Worm (Caenorhabditis elegans) whole organism, late embryonic: ENCODE results near the gene asns-2.
"Not testable (repeated sequence)": the region's sequence is repeated elsewhere in the genome, so short reads cannot be mapped to it uniquely, and the experiment has no call there.

Source experiments
- T23F11.4 ChIP-seq: fragments of 200-800 bp; sonication (Bioruptor generic); optimal IDR thresholded peaks from 2 replicates; lab custom pipeline; 2018; ENCODE audit warnings: mild to moderate bottlenecking, missing genetic modification characterization, missing compliant biosample characterization
- ceh-31 ChIP-seq: sonication (generic microtip); optimal IDR thresholded peaks from 2 replicates; lab custom pipeline; 2016; ENCODE audit warnings: missing genetic modification characterization, missing compliant biosample characterization
- pag-3 ChIP-seq: sonication (generic microtip); optimal IDR thresholded peaks from 2 replicates; lab custom pipeline; 2016; ENCODE audit warnings: missing compliant biosample characterization, missing genetic modification characterization, borderline replicate concordance
- pqm-1 ChIP-seq: sonication (generic microtip); optimal IDR thresholded peaks from 2 replicates; lab custom pipeline; 2016; ENCODE audit warnings: missing genetic modification characterization, missing compliant biosample characterization
- sox-4 ChIP-seq: sonication (generic microtip); optimal IDR thresholded peaks from 2 replicates; lab custom pipeline; 2017; ENCODE audit warnings: mild to moderate bottlenecking, missing genetic modification characterization, inconsistent platforms, missing compliant biosample characterization
- ztf-16 ChIP-seq: sonication (generic microtip); optimal IDR thresholded peaks from 2 replicates; lab custom pipeline; 2017; ENCODE audit warnings: missing genetic modification characterization, missing compliant biosample characterization

DNA sequence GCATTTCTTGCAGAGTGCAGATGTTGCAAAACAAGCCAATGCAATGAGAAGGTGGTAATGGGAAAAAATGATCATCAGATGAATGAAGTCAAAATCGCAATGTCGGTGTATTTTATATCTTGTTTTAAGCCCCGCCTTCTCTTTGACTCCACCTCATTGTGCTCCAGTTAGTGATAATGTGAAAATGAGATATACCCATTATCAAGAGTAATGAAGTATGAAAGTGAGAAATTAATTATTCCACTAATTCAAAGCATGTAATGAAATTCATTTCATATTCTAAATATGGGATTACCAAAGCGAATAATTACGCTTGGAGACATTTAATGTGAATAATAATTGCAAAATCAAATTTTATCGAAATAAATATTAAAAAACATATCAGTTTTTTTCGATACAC is 18.9 kb downstream of the asns-2 start, which contains the start of gene M02D8.6:
- TF ChIP-seq pag-3 (tag; lab: Kevin White, UChicago); ceh-31 (tag; lab: Kevin White, UChicago); pqm-1; ztf-16 (tag; lab: Kevin White, UChicago); sox-4 (tag; lab: Kevin White, UChicago); T23F11.4 (GFP tag; lab: Kevin White, UChicago): not testable (repeated sequence)
